Worm (Caenorhabditis elegans): ENCODE measurements around the gene F59B2.9.

ce11 chrIII:9001491-9001890 is 10.7 kb downstream of the F59B2.9 start:
- TF ChIP-seq tra-4 (tag; optimal IDR thresholded peaks at IDR 0.05) (no peak), flt-1 (GFP tag; IDR thresholded peaks at IDR 0.05) (no peak), B0310.2 (tag; optimal IDR thresholded peaks at IDR 0.05) (no peak), ama-1 (optimal IDR thresholded peaks at IDR 0.05) (no peak), scrt-1 (GFP tag; IDR thresholded peaks at IDR 0.05) (no peak), ets-7 (tag; optimal IDR thresholded peaks at IDR 0.05) (no peak)
